Fruit fly (Drosophila melanogaster): ENCODE measurements around the gene CG7920.

CG7920 gene

dm6 chr3R:30038628-30039027, 23.5 kb upstream of the CG7920 start, which contains the start of gene janB:
Gene janB, minus strand, starts transcription at chr3R:30038728.
- TF ChIP-seq toe (GFP tag; optimal IDR thresholded peaks at IDR 0.05) = no peak
- no peak for TF ChIP-seq ovo (GFP tag; optimal IDR thresholded peaks at IDR 0.05)
- no peak for TF ChIP-seq CG12768 (GFP tag; optimal IDR thresholded peaks at IDR 0.05)
- no peak for TF ChIP-seq CG7045 (GFP tag; optimal IDR thresholded peaks at IDR 0.05)
- TF ChIP-seq CG14711 (tag; optimal IDR thresholded peaks at IDR 0.05) = no peak
- no peak for TF ChIP-seq CG1620 (GFP tag; optimal IDR thresholded peaks at IDR 0.05)
- TF ChIP-seq Crg-1 (GFP tag; optimal IDR thresholded peaks at IDR 0.05) = no peak
- no peak for TF ChIP-seq CG5204 (GFP tag; optimal IDR thresholded peaks at IDR 0.05)
- no peak for TF ChIP-seq pad (GFP tag; optimal IDR thresholded peaks at IDR 0.05)

dm6 chr3R:30037630-30038029, 22.5 kb upstream of the CG7920 start, which contains the start of gene ocn:
Gene ocn, minus strand, starts transcription at chr3R:30037730.
- TF ChIP-seq toe (GFP tag; optimal IDR thresholded peaks at IDR 0.05) = no peak
- no peak for TF ChIP-seq CG1620 (GFP tag; optimal IDR thresholded peaks at IDR 0.05)
- TF ChIP-seq CG5204 (GFP tag; optimal IDR thresholded peaks at IDR 0.05) = no peak
- TF ChIP-seq CG7101 (tag; optimal IDR thresholded peaks at IDR 0.05) = no peak
- TF ChIP-seq Mnt (GFP tag; optimal IDR thresholded peaks at IDR 0.05) = no peak
- TF ChIP-seq CG12768 (GFP tag; optimal IDR thresholded peaks at IDR 0.05) = no peak
- TF ChIP-seq cic (GFP tag; optimal IDR thresholded peaks at IDR 0.05) = no peak
- no peak for TF ChIP-seq CG7045 (GFP tag; optimal IDR thresholded peaks at IDR 0.05)
- TF ChIP-seq CG14711 (tag; optimal IDR thresholded peaks at IDR 0.05) = no peak
- TF ChIP-seq CG11617 (GFP tag; optimal IDR thresholded peaks at IDR 0.05) = no peak
- no peak for TF ChIP-seq kay (GFP tag; ENCODE audit: borderline replicate concordance)

dm6 chr3R:30036609-30037008, 21.5 kb upstream of the CG7920 start, which contains the start of gene ZIPIC:
Gene ZIPIC, minus strand, starts transcription at chr3R:30036870.
- TF ChIP-seq Hr96 (GFP tag; optimal IDR thresholded peaks at IDR 0.05) (no peak), tj (GFP tag; optimal IDR thresholded peaks at IDR 0.05) (no peak), CG7045 (GFP tag; optimal IDR thresholded peaks at IDR 0.05) (no peak), toe (GFP tag; optimal IDR thresholded peaks at IDR 0.05) (no peak), pad (GFP tag; optimal IDR thresholded peaks at IDR 0.05) (no peak), CG33017 (tag; optimal IDR thresholded peaks at IDR 0.05) (no peak), CG1620 (GFP tag; optimal IDR thresholded peaks at IDR 0.05) (no peak), cic (GFP tag; optimal IDR thresholded peaks at IDR 0.05) (no peak), CG5204 (GFP tag; optimal IDR thresholded peaks at IDR 0.05) (no peak), CG14711 (tag; optimal IDR thresholded peaks at IDR 0.05) (no peak), kay (GFP tag; ENCODE audit: borderline replicate concordance) (no peak), ovo (GFP tag; optimal IDR thresholded peaks at IDR 0.05) (no peak), cnc (optimal IDR thresholded peaks at IDR 0.05) (no peak), CG11617 (GFP tag; optimal IDR thresholded peaks at IDR 0.05) (no peak), Clk (GFP tag; optimal IDR thresholded peaks at IDR 0.05) (no peak)

- TF ChIP-seq CG12768 (GFP tag; optimal IDR thresholded peaks at IDR 0.05) (no peak), CG11617 (GFP tag; optimal IDR thresholded peaks at IDR 0.05) (no peak), pad (GFP tag; optimal IDR thresholded peaks at IDR 0.05) (no peak), CG33017 (tag; optimal IDR thresholded peaks at IDR 0.05) (no peak), toe (GFP tag; optimal IDR thresholded peaks at IDR 0.05) (no peak), CG14711 (tag; optimal IDR thresholded peaks at IDR 0.05) (no peak), tj (GFP tag; optimal IDR thresholded peaks at IDR 0.05) (no peak), kay (GFP tag; ENCODE audit: borderline replicate concordance) (no peak)
Measured at dm6 chr3R:30032281-30032680, 17.2 kb upstream of the CG7920 start.

- TF ChIP-seq CG11617 (GFP tag; optimal IDR thresholded peaks at IDR 0.05) = no peak
- TF ChIP-seq bab1 (GFP tag; optimal IDR thresholded peaks at IDR 0.05) = no peak
- TF ChIP-seq CG7101 (tag; optimal IDR thresholded peaks at IDR 0.05) = no peak
- TF ChIP-seq Crg-1 (GFP tag; optimal IDR thresholded peaks at IDR 0.05) = no peak
- no peak for TF ChIP-seq CG14711 (tag; optimal IDR thresholded peaks at IDR 0.05)
- no peak for TF ChIP-seq tj (GFP tag; optimal IDR thresholded peaks at IDR 0.05)
- TF ChIP-seq cic (GFP tag; optimal IDR thresholded peaks at IDR 0.05) = no peak
- no peak for TF ChIP-seq Hr96 (GFP tag; optimal IDR thresholded peaks at IDR 0.05)
- TF ChIP-seq cnc (optimal IDR thresholded peaks at IDR 0.05) = no peak
- no peak for TF ChIP-seq CG12768 (GFP tag; optimal IDR thresholded peaks at IDR 0.05)
- TF ChIP-seq toe (GFP tag; optimal IDR thresholded peaks at IDR 0.05) = no peak
- TF ChIP-seq Mnt (GFP tag; optimal IDR thresholded peaks at IDR 0.05) = no peak
- no peak for TF ChIP-seq CG1620 (GFP tag; optimal IDR thresholded peaks at IDR 0.05)
- TF ChIP-seq pad (GFP tag; optimal IDR thresholded peaks at IDR 0.05) = no peak
- TF ChIP-seq CG7045 (GFP tag; optimal IDR thresholded peaks at IDR 0.05) = no peak
- no peak for TF ChIP-seq CG5204 (GFP tag; optimal IDR thresholded peaks at IDR 0.05)
- no peak for TF ChIP-seq ovo (GFP tag; optimal IDR thresholded peaks at IDR 0.05)
- TF ChIP-seq Clk (GFP tag; optimal IDR thresholded peaks at IDR 0.05) = no peak
- no peak for TF ChIP-seq CG33017 (tag; optimal IDR thresholded peaks at IDR 0.05)
Measured at dm6 chr3R:30030061-30030460, 15.0 kb upstream of the CG7920 start.

dm6 chr3R:30023445-30023844, 8.4 kb upstream of the CG7920 start:
- TF ChIP-seq CG5204 (GFP tag; optimal IDR thresholded peaks at IDR 0.05) (no peak), CG12768 (GFP tag; optimal IDR thresholded peaks at IDR 0.05) (no peak), ovo (GFP tag; optimal IDR thresholded peaks at IDR 0.05) (no peak), CG33017 (tag; optimal IDR thresholded peaks at IDR 0.05) (no peak), cnc (optimal IDR thresholded peaks at IDR 0.05) (no peak), pad (GFP tag; optimal IDR thresholded peaks at IDR 0.05) (no peak), Crg-1 (GFP tag; optimal IDR thresholded peaks at IDR 0.05) (no peak), bab1 (GFP tag; optimal IDR thresholded peaks at IDR 0.05) (no peak), kay (GFP tag; ENCODE audit: borderline replicate concordance) (no peak), CG11617 (GFP tag; optimal IDR thresholded peaks at IDR 0.05) (no peak), tj (GFP tag; optimal IDR thresholded peaks at IDR 0.05) (no peak), CG1620 (GFP tag; optimal IDR thresholded peaks at IDR 0.05) (no peak), cic (GFP tag; optimal IDR thresholded peaks at IDR 0.05) (no peak), CG14711 (tag; optimal IDR thresholded peaks at IDR 0.05) (no peak), Mnt (GFP tag; optimal IDR thresholded peaks at IDR 0.05) (no peak), toe (GFP tag; optimal IDR thresholded peaks at IDR 0.05) (no peak), CG7101 (tag; optimal IDR thresholded peaks at IDR 0.05) (no peak), CG7045 (GFP tag; optimal IDR thresholded peaks at IDR 0.05) (no peak), Hr96 (GFP tag; optimal IDR thresholded peaks at IDR 0.05) (no peak)
